Fruit fly (Drosophila melanogaster) whole organism, wandering third instar larva: Measurements from ENCODE around the gene CG33128.

Source experiments
- CG9705 ChIP-seq: fragments of 200-800 bp; sonication (Bioruptor generic); optimal IDR thresholded peaks from 2 replicates; lab custom pipeline; 2018; ENCODE audit warnings: missing biosample characterization, mild to moderate bottlenecking, missing genetic modification characterization
- Myc ChIP-seq: fragments of >200 bp; optimal IDR thresholded peaks from 2 replicates; lab custom pipeline; 2017
- Sp1 ChIP-seq: fragments of 200-800 bp; sonication (Bioruptor generic); optimal IDR thresholded peaks from 3 replicates; lab custom pipeline; 2019; ENCODE audit warnings: missing biosample characterization, mild to moderate bottlenecking, missing genetic modification characterization, moderate library complexity
- br ChIP-seq: fragments of 200-800 bp; sonication (Bioruptor generic); optimal IDR thresholded peaks from 2 replicates; lab custom pipeline; 2016; ENCODE audit warnings: missing biosample characterization, missing genetic modification characterization
- ey ChIP-seq: fragments of 200-800 bp; sonication (Bioruptor generic); optimal IDR thresholded peaks from 2 replicates; lab custom pipeline; 2016; ENCODE audit warnings: missing biosample characterization, missing genetic modification characterization
- psq ChIP-seq: fragments of 200-800 bp; sonication (Bioruptor generic); optimal IDR thresholded peaks from 3 replicates; lab custom pipeline; 2017; ENCODE audit warnings: missing biosample characterization, mild to moderate bottlenecking, missing genetic modification characterization, moderate library complexity
- usp ChIP-seq: fragments of >200 bp; optimal IDR thresholded peaks from 2 replicates; lab custom pipeline; 2017; ENCODE audit warnings: missing biosample characterization, missing genetic modification characterization

DNA sequence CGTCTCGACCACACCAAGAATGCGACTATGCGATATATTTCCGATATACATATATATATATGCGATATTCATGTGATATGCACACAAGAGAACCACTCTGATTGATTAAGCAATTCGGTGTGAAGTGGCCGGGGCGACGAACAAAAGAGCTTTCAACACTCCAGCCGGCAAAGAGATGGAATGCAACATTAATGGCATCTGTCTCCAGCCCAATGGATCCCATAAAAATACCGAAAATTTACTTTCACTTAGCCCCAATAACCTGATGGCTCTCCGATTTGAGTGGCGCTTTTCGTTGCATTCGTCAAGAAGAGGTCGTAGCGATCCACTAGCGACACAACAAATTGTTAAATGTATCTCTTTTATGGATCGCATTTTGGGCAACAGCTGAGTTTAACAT lies 47.1 kb upstream of the CG33128 start:
- TF ChIP-seq CG9705 (GFP tag; lab: Kevin White, UChicago) = no peak
- no peak for TF ChIP-seq br
- no peak for TF ChIP-seq psq
- TF ChIP-seq Myc (lab: Kevin White, UChicago) = no peak
- TF ChIP-seq usp (GFP tag; lab: Kevin White, UChicago) = no peak
- no peak for TF ChIP-seq Sp1 (GFP tag; lab: Kevin White, UChicago)
- TF ChIP-seq ey = no peak
